Worm (Caenorhabditis elegans): Measurements from ENCODE around the gene pqn-54.

Gene pqn-54

DNA sequence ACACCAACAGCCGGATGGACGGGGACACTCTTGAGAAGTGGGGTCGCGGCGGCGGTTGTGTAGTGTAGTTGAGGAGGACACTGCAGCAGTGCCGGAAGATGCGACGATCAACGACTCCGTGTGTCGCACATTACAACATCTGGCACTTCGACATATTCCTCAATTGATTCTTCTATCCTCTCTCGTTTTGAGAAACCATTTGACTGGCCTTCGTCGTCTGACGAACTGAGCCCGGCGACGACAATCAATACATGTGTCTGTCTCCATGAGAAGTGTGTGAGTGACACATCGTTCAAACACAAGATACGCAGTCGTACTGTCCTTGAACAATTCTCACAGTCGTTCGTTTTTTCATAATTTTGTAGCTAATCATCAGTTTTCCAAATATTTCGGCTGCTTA, 7.8 kb downstream of the pqn-54 start:
- 0 out of 2 replicates have a peak, but pooled peaks have one; percentile 7 for TF ChIP-seq nhr-120 (GFP tag; IDR thresholded peaks at IDR 0.05)
- TF ChIP-seq B0035.1 (tag; optimal IDR thresholded peaks at IDR 0.05), result no peak
- peak; percentile 39 for TF ChIP-seq nhr-80 (tag; optimal IDR thresholded peaks at IDR 0.05)
- TF ChIP-seq rcor-1 (GFP tag; IDR thresholded peaks at IDR 0.05), result 0 out of 2 replicates have a peak, but pooled peaks have one; percentile 26
- peak; percentile 19; the same call in 1 of the 2 replicates for TF ChIP-seq dox-1 (GFP tag; IDR thresholded peaks at IDR 0.05)
- no peak for TF ChIP-seq athp-1 (tag; optimal IDR thresholded peaks at IDR 0.05)
- peak; percentile 54; the same call in 1 of the 2 replicates for TF ChIP-seq ekl-4 (GFP tag; IDR thresholded peaks at IDR 0.05)
- TF ChIP-seq K12H6.12 (tag; optimal IDR thresholded peaks at IDR 0.05), result no peak
- 0 out of 2 replicates have a peak, but pooled peaks have one; percentile 9 for TF ChIP-seq lin-26 (GFP tag; IDR thresholded peaks at IDR 0.05)
- no peak for TF ChIP-seq ztf-6 (GFP tag; IDR thresholded peaks at IDR 0.05)

DNA sequence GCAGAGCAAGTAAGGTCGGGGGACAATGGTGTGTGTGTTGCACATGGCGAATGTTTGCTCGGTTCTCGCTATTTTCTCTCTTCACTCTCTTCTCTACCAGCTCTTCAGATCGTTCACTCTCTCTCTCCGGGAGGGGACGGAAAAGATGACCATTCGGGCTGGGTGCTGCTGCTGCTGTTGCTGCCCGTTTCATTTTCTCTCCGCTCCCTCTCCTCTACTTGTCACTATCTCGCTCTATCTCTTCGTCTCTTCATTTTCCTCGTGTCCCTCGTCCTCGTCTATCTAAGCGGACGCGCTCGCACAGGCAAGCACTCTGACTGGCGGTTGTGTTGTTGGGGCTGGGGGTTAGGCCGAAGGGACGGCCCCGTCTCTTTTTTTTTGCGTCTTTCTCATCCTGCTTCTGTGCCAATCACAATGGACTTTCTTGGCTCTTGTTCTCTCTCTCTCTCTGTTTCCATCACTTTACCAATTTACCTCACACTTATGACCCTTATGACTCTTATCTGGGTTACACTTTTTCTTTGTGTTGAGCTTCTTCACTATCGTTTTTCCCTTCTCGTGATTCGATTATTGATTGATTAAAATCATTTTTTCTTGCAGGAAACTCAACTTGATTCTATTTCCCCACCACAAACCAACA, 9.8 kb downstream of the pqn-54 start, which contains the start of the genes F53E2.2 and unc-60:
F53E2.2 (plus strand) TSS at position 601 of the 640 bp plus-strand sequence.
unc-60 (plus strand) TSS at position 601 of the 640 bp plus-strand sequence.
- TF ChIP-seq nhr-27 (tag; optimal IDR thresholded peaks at IDR 0.05), result no peak
- TF ChIP-seq madf-10 (tag; optimal IDR thresholded peaks at IDR 0.05), result peak; percentile 29
- no peak for TF ChIP-seq unc-130 (GFP tag; optimal IDR thresholded peaks at IDR 0.05)
- TF ChIP-seq ztf-3 (GFP tag; optimal IDR thresholded peaks at IDR 0.05), result no peak
- no peak for TF ChIP-seq B0019.2 (GFP tag; conservative IDR thresholded peaks at IDR 0.05)
- peak; percentile 86 for TF ChIP-seq nhr-80 (tag; optimal IDR thresholded peaks at IDR 0.05)
- TF ChIP-seq dox-1 (GFP tag; IDR thresholded peaks at IDR 0.05), result peak; percentile 72
- no peak for TF ChIP-seq D2030.7 (GFP tag; IDR thresholded peaks at IDR 0.05)
- no peak for TF ChIP-seq hlh-12 (tag; optimal IDR thresholded peaks at IDR 0.05)
- no peak for TF ChIP-seq ccch-3 (GFP tag; optimal IDR thresholded peaks at IDR 0.05)
- 0 out of 2 replicates have a peak, but pooled peaks have one; percentile 41 for TF ChIP-seq Y53G8AR.9 (GFP tag; conservative IDR thresholded peaks at IDR 0.05)
- peak; percentile 97 for TF ChIP-seq zfh-2 (GFP tag; conservative IDR thresholded peaks at IDR 0.05)
- TF ChIP-seq madf-3 (GFP tag; IDR thresholded peaks at IDR 0.05), result peak; percentile 36; the same call in 1 of the 2 replicates
- TF ChIP-seq die-1 (tag; optimal IDR thresholded peaks at IDR 0.05), result peak; percentile 30
- peak; percentile 51; the same call in 1 of the 2 replicates for TF ChIP-seq nfyb-1 (GFP tag; IDR thresholded peaks at IDR 0.05)
- peak; percentile 15; the same call in 1 of the 2 replicates for TF ChIP-seq ekl-4 (GFP tag; IDR thresholded peaks at IDR 0.05)
- TF ChIP-seq efl-1 (GFP tag; optimal IDR thresholded peaks at IDR 0.05), result no peak
- TF ChIP-seq ceh-79 (tag; optimal IDR thresholded peaks at IDR 0.05), result no peak
- no peak for TF ChIP-seq nhr-120 (GFP tag; IDR thresholded peaks at IDR 0.05)
- no peak for TF ChIP-seq ztf-28 (GFP tag; IDR thresholded peaks at IDR 0.05)
- TF ChIP-seq pbrm-1 (GFP tag; IDR thresholded peaks at IDR 0.05), result no peak
- 0 out of 2 replicates have a peak, but pooled peaks have one; percentile 40 for TF ChIP-seq hsf-1 (GFP tag; IDR thresholded peaks at IDR 0.05)
- peak; percentile 77 for TF ChIP-seq attf-5 (GFP tag; optimal IDR thresholded peaks at IDR 0.05)
- TF ChIP-seq F23B12.7 (tag; optimal IDR thresholded peaks at IDR 0.05; ENCODE audit: insufficient read depth), result no peak
- TF ChIP-seq ama-1 (optimal IDR thresholded peaks at IDR 0.05), result no peak
- no peak for TF ChIP-seq ama-1 (GFP tag; optimal IDR thresholded peaks at IDR 0.05)
- TF ChIP-seq ztf-26 (tag; optimal IDR thresholded peaks at IDR 0.05), result no peak
- peak; percentile 50 for TF ChIP-seq lin-40 (tag; optimal IDR thresholded peaks at IDR 0.05)
- TF ChIP-seq lir-1 (GFP tag; conservative IDR thresholded peaks at IDR 0.05), result no peak
- no peak for TF ChIP-seq dpl-1 (GFP tag; optimal IDR thresholded peaks at IDR 0.05)
- no peak for TF ChIP-seq hmg-20 (GFP tag; IDR thresholded peaks at IDR 0.05)
- TF ChIP-seq let-607 (tag; optimal IDR thresholded peaks at IDR 0.05), result no peak
- no peak for TF ChIP-seq madf-6 (GFP tag; IDR thresholded peaks at IDR 0.05)
- TF ChIP-seq cebp-2 (GFP tag; IDR thresholded peaks at IDR 0.05), result 0 out of 2 replicates have a peak, but pooled peaks have one; percentile 54
- no peak for TF ChIP-seq bed-2 (GFP tag; IDR thresholded peaks at IDR 0.05)
- TF ChIP-seq ztf-18 (tag; optimal IDR thresholded peaks at IDR 0.05), result no peak
- no peak for TF ChIP-seq rcor-1 (GFP tag; IDR thresholded peaks at IDR 0.05)
- TF ChIP-seq Y95B8A.8 (GFP tag; IDR thresholded peaks at IDR 0.05), result no peak
- TF ChIP-seq lin-35 (GFP tag; optimal IDR thresholded peaks at IDR 0.05), result peak in 1 of 3 experiments; percentile 71
- no peak for TF ChIP-seq ztf-25 (GFP tag; IDR thresholded peaks at IDR 0.05)
- TF ChIP-seq Y56A3A.18 (GFP tag; IDR thresholded peaks at IDR 0.05), result no peak
